Worm (Caenorhabditis elegans) whole organism, L4 larva: Measurements from ENCODE around the gene gpa-1.

ENCODE experiments used
- F37D6.2 ChIP-seq: sonication (generic microtip); optimal IDR thresholded peaks from 2 replicates; lab custom pipeline; 2016; ENCODE audit warnings: mild to moderate bottlenecking, missing genetic modification characterization, missing compliant biosample characterization
- F44E2.7 ChIP-seq: fragments of 200-800 bp; sonication (Bioruptor generic); IDR thresholded peaks from 2 replicates; pipeline ENCODE4 v2.1.2; 2022; ENCODE audit warnings: missing genetic modification characterization, missing compliant biosample characterization
- F49E8.2 ChIP-seq: sonication (generic microtip); optimal IDR thresholded peaks from 2 replicates; lab custom pipeline; 2016; ENCODE audit warnings: missing compliant biosample characterization, mild to moderate bottlenecking, missing genetic modification characterization, borderline replicate concordance
- T20F7.1 ChIP-seq: fragments of 200-800 bp; sonication (Bioruptor generic); optimal IDR thresholded peaks from 2 replicates; lab custom pipeline; 2018; ENCODE audit warnings: mild to moderate bottlenecking, missing genetic modification characterization, missing compliant biosample characterization
- T26A8.4 ChIP-seq: fragments of 200-800 bp; sonication (Bioruptor generic); IDR thresholded peaks from 2 replicates; pipeline ENCODE4 v1.3.6; 2022; ENCODE audit warnings: missing genetic modification characterization, missing compliant biosample characterization
- Y105C5A.15 ChIP-seq: fragments of 200-800 bp; sonication (Bioruptor generic); IDR thresholded peaks from 2 replicates; pipeline ENCODE4 v1.3.6; 2022; ENCODE audit warnings: missing genetic modification characterization, missing compliant biosample characterization
- Y75B8A.6 ChIP-seq: fragments of 200-800 bp; sonication (Bioruptor generic); IDR thresholded peaks from 2 replicates; pipeline ENCODE4 v1.3.6; 2022; ENCODE audit warnings: missing genetic modification reagents, missing genetic modification characterization, missing compliant biosample characterization
- ZK337.2 ChIP-seq: fragments of 200-800 bp; sonication (Bioruptor generic); IDR thresholded peaks from 2 replicates; pipeline ENCODE4 v1.3.6; 2022; ENCODE audit warnings: missing genetic modification reagents, missing genetic modification characterization, missing compliant biosample characterization
- ceh-20 ChIP-seq: fragments of 200-800 bp; sonication (Bioruptor generic); IDR thresholded peaks from 2 replicates; pipeline ENCODE4 v1.3.6; 2022; ENCODE audit warnings: missing genetic modification reagents, missing genetic modification characterization, missing compliant biosample characterization
- ceh-28 ChIP-seq: fragments of 150-350 bp; optimal IDR thresholded peaks from 2 replicates; lab custom pipeline; 2014; ENCODE audit warnings: missing biosample characterization, missing genetic modification reagents, missing genetic modification characterization
- ceh-32 ChIP-seq: sonication (generic microtip); optimal IDR thresholded peaks from 2 replicates; lab custom pipeline; 2016; ENCODE audit warnings: mild to moderate bottlenecking, missing genetic modification characterization, missing compliant biosample characterization; ENCODE audit not compliant: poor library complexity
- ceh-44 ChIP-seq: fragments of 200-800 bp; sonication (Bioruptor generic); IDR thresholded peaks from 2 replicates; pipeline ENCODE4 v1.3.6; 2022; ENCODE audit warnings: missing genetic modification reagents, missing genetic modification characterization, missing compliant biosample characterization
- ceh-82 ChIP-seq: sonication (generic microtip); optimal IDR thresholded peaks from 2 replicates; lab custom pipeline; 2017; ENCODE audit warnings: missing biosample characterization, missing genetic modification characterization
- daf-16 ChIP-seq, 3 experiments: sonication (generic microtip); optimal IDR thresholded peaks; 2 replicates each; lab custom pipeline; 2016 to 2017; ENCODE audit warnings: missing genetic modification characterization in 3 of 3, missing genetic modification reagents in 3 of 3, mild to moderate bottlenecking in 2 of 3, missing compliant biosample characterization in 2 of 3, missing biosample characterization in 1 of 3, moderate library complexity in 1 of 3
- daf-8 ChIP-seq: fragments of 200-800 bp; sonication (Bioruptor generic); IDR thresholded peaks from 2 replicates; pipeline ENCODE4 v1.3.6; 2022; ENCODE audit warnings: missing genetic modification characterization, missing compliant biosample characterization
- dmd-6 ChIP-seq: fragments of 200-800 bp; sonication (Bioruptor generic); IDR thresholded peaks from 2 replicates; pipeline ENCODE4 v1.3.6; 2022; ENCODE audit warnings: missing genetic modification reagents, missing genetic modification characterization, missing compliant biosample characterization
- dmd-8 ChIP-seq: fragments of 200-800 bp; sonication (Bioruptor generic); IDR thresholded peaks from 2 replicates; pipeline ENCODE4 v1.3.6; 2022; ENCODE audit warnings: missing genetic modification characterization, missing compliant biosample characterization
- duxl-1 ChIP-seq: sonication (generic microtip); optimal IDR thresholded peaks from 2 replicates; lab custom pipeline; 2016; ENCODE audit warnings: mild to moderate bottlenecking, missing genetic modification characterization, moderate library complexity, missing compliant biosample characterization; ENCODE audit not compliant: poor library complexity
- egl-43 ChIP-seq: fragments of 200-800 bp; sonication (Bioruptor generic); IDR thresholded peaks from 2 replicates; pipeline ENCODE4 v1.3.6; 2022; ENCODE audit warnings: missing genetic modification reagents, missing genetic modification characterization, missing compliant biosample characterization
- fkh-10 ChIP-seq: fragments of 150-350 bp; optimal IDR thresholded peaks from 2 replicates; lab custom pipeline; 2014; ENCODE audit warnings: missing biosample characterization, missing genetic modification reagents, missing genetic modification characterization
- gei-8 ChIP-seq: fragments of 200-800 bp; sonication (Bioruptor generic); optimal IDR thresholded peaks from 2 replicates; lab custom pipeline; 2018; ENCODE audit warnings: mild to moderate bottlenecking, missing genetic modification characterization, missing compliant biosample characterization
- hif-1 ChIP-seq, 2 experiments: sonication (generic microtip); optimal IDR thresholded peaks; 2 replicates each; lab custom pipeline; 2016 to 2017; ENCODE audit warnings: missing compliant biosample characterization in 2 of 2, missing genetic modification characterization in 2 of 2, missing genetic modification reagents in 2 of 2, missing genotype in 2 of 2, mild to moderate bottlenecking in 1 of 2
- hlh-11 ChIP-seq: fragments of 200-800 bp; sonication (Bioruptor generic); optimal IDR thresholded peaks from 2 replicates; lab custom pipeline; 2018; ENCODE audit warnings: mild to moderate bottlenecking, missing genetic modification characterization, missing compliant biosample characterization
- hmg-1.1 ChIP-seq: fragments of 200-800 bp; sonication (Bioruptor generic); IDR thresholded peaks from 2 replicates; pipeline ENCODE4 v1.3.6; 2022; ENCODE audit warnings: missing genetic modification reagents, missing genetic modification characterization, missing compliant biosample characterization
- lim-7 ChIP-seq: fragments of 200-800 bp; sonication (Bioruptor generic); IDR thresholded peaks from 2 replicates; pipeline ENCODE4 v1.3.6; 2022; ENCODE audit warnings: missing genetic modification characterization, missing compliant biosample characterization
- lin-29 ChIP-seq: fragments of 200-800 bp; sonication (Bioruptor generic); IDR thresholded peaks from 2 replicates; pipeline ENCODE4 v1.3.6; 2022; ENCODE audit warnings: missing genetic modification reagents, missing genetic modification characterization, missing compliant biosample characterization
- mdt-29 ChIP-seq: fragments of 200-800 bp; sonication (Bioruptor generic); IDR thresholded peaks from 2 replicates; pipeline ENCODE4 v1.3.6; 2022; ENCODE audit warnings: missing genetic modification reagents, missing genetic modification characterization, missing compliant biosample characterization
- mep-1 ChIP-seq: fragments of 150-350 bp; sonication (generic microtip); optimal IDR thresholded peaks from 3 replicates; lab custom pipeline; 2014; ENCODE audit warnings: missing biosample characterization, missing genetic modification characterization
- mes-2 ChIP-seq: sonication (generic microtip); optimal IDR thresholded peaks from 2 replicates; lab custom pipeline; 2016; ENCODE audit warnings: missing genotype, mild to moderate bottlenecking, missing genetic modification characterization, missing compliant biosample characterization; ENCODE audit not compliant: poor library complexity, severe bottlenecking
- nhr-10 ChIP-seq: fragments of 150-350 bp; optimal IDR thresholded peaks from 2 replicates; lab custom pipeline; 2014; ENCODE audit warnings: missing biosample characterization, missing genetic modification characterization
- nhr-102 ChIP-seq: sonication (generic microtip); optimal IDR thresholded peaks from 2 replicates; lab custom pipeline; 2016; ENCODE audit warnings: mild to moderate bottlenecking, missing genetic modification characterization, moderate library complexity, missing compliant biosample characterization
- nhr-11 ChIP-seq: fragments of 150-350 bp; optimal IDR thresholded peaks from 2 replicates; lab custom pipeline; 2014; ENCODE audit warnings: missing biosample characterization, missing genetic modification characterization
- nhr-111 ChIP-seq: fragments of 200-800 bp; sonication (Bioruptor generic); optimal IDR thresholded peaks from 2 replicates; lab custom pipeline; 2018; ENCODE audit warnings: mild to moderate bottlenecking, missing genetic modification characterization, missing compliant biosample characterization
- pha-4 ChIP-seq, 2 experiments: fragments of 150-350 bp in 1 of 2; fragments of 200-800 bp in 1 of 2; sonication (Bioruptor generic) in 1 of 2; IDR thresholded peaks in 1 of 2; optimal IDR thresholded peaks in 1 of 2; 2 replicates each; pipeline versions ENCODE4 v1.3.6 to Lab custom; 2014 to 2022; ENCODE audit warnings: missing genetic modification characterization in 2 of 2, missing genetic modification reagents in 2 of 2, missing biosample characterization in 1 of 2, missing compliant biosample characterization in 1 of 2
- php-3 ChIP-seq: fragments of 200-800 bp; sonication (Bioruptor generic); IDR thresholded peaks from 2 replicates; pipeline ENCODE4 v1.3.6; 2022; ENCODE audit warnings: missing genetic modification reagents, missing genetic modification characterization, missing compliant biosample characterization
- pqm-1 ChIP-seq: sonication (generic microtip); optimal IDR thresholded peaks from 2 replicates; lab custom pipeline; 2017; ENCODE audit warnings: missing biosample characterization, missing genetic modification characterization
- rbr-2 ChIP-seq: sonication (generic microtip); optimal IDR thresholded peaks from 2 replicates; lab custom pipeline; 2016; ENCODE audit warnings: missing genotype, missing genetic modification characterization, missing compliant biosample characterization
- sdz-12 ChIP-seq: fragments of 200-800 bp; sonication (Bioruptor generic); optimal IDR thresholded peaks from 2 replicates; lab custom pipeline; 2018; ENCODE audit warnings: mild to moderate bottlenecking, missing genetic modification characterization, missing compliant biosample characterization
- set-16 ChIP-seq: fragments of 200-800 bp; sonication (Bioruptor generic); IDR thresholded peaks from 2 replicates; pipeline ENCODE4 v1.3.6; 2022; ENCODE audit warnings: missing genetic modification reagents, missing genetic modification characterization, missing compliant biosample characterization
- snpc-4 ChIP-seq: fragments of 150-350 bp; optimal IDR thresholded peaks from 2 replicates; lab custom pipeline; 2014; ENCODE audit warnings: missing biosample characterization, missing genetic modification characterization
- spr-1 ChIP-seq: sonication (generic microtip); optimal IDR thresholded peaks from 2 replicates; lab custom pipeline; 2016; ENCODE audit warnings: mild to moderate bottlenecking, missing genetic modification characterization, missing compliant biosample characterization
- spr-3 ChIP-seq: fragments of 200-800 bp; sonication (Bioruptor generic); optimal IDR thresholded peaks from 2 replicates; lab custom pipeline; 2018; ENCODE audit warnings: mild to moderate bottlenecking, missing genetic modification characterization, missing compliant biosample characterization
- tag-97 ChIP-seq: fragments of 200-800 bp; sonication (Bioruptor generic); IDR thresholded peaks from 2 replicates; pipeline ENCODE4 v1.3.6; 2022; ENCODE audit warnings: missing genetic modification characterization, missing compliant biosample characterization
- tra-1 ChIP-seq: fragments of 200-800 bp; sonication (Bioruptor generic); IDR thresholded peaks from 2 replicates; pipeline ENCODE4 v1.3.6; 2022; ENCODE audit warnings: missing genetic modification reagents, missing genetic modification characterization, missing compliant biosample characterization
- unc-62 ChIP-seq, 3 experiments: fragments of 150-350 bp in 1 of 3; sonication (generic microtip); optimal IDR thresholded peaks in 2 of 3; peaks in 1 of 3; 1 replicate in 1 of 3; 2 replicates in 2 of 3; lab custom pipeline; 2014 to 2017; ENCODE audit warnings: missing biosample characterization in 3 of 3, missing genetic modification characterization in 3 of 3, missing genetic modification reagents in 3 of 3, missing genotype in 1 of 3
- vab-7 ChIP-seq: fragments of 200-800 bp; sonication (Bioruptor generic); IDR thresholded peaks from 2 replicates; pipeline ENCODE4 v1.3.6; 2022; ENCODE audit warnings: missing genetic modification reagents, missing genetic modification characterization, missing compliant biosample characterization
- zag-1 ChIP-seq: fragments of 150-350 bp; optimal IDR thresholded peaks from 2 replicates; lab custom pipeline; 2014; ENCODE audit warnings: missing biosample characterization, missing genetic modification characterization
- zfp-3 ChIP-seq: fragments of 200-800 bp; sonication (Bioruptor generic); conservative IDR thresholded peaks from 2 replicates; pipeline ENCODE4 v1.3.6; 2022; ENCODE audit warnings: missing genetic modification reagents, missing genetic modification characterization, missing compliant biosample characterization
- ztf-11 ChIP-seq: fragments of 150-350 bp; optimal IDR thresholded peaks from 2 replicates; lab custom pipeline; 2014; ENCODE audit warnings: missing biosample characterization, missing genetic modification characterization

gpa-1 gene

DNA sequence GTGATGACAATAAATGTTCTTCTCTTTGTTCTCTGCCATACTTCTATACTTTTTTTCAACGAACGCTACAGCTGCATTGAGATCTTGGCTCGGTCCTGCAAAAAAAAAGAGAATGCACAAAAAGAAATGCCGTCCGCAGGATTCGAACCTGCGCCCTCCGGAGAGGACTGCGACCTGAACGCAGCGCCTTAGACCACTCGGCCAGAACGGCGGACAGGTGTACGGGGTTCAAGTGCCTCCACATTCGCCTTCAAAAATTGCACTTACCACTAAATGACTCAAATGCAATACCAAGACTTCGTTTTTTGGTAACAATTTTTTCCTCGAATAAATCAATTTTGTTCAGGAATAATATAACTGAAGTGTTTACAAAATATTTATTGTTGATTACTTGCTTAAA, 2.8 kb downstream of the gpa-1 start:
- TF ChIP-seq ceh-32 (tag; lab: Kevin White, UChicago) (no peak), php-3 (GFP tag; lab: Robert Waterston, UW) (no peak), gei-8 (GFP tag; lab: Kevin White, UChicago) (no peak), ztf-11 (tag; lab: Kevin White, UChicago) (no peak), Y75B8A.6 (GFP tag; lab: Robert Waterston, UW) (no peak), pha-4 (GFP tag; IDR thresholded peaks at IDR 0.05; lab: Robert Waterston, UW) (no peak), pha-4 (tag; optimal IDR thresholded peaks at IDR 0.05; lab: Kevin White, UChicago) (no peak), mes-2 (tag; lab: Kevin White, UChicago) (peak; percentile 59), zfp-3 (GFP tag; lab: Robert Waterston, UW) (no peak), pqm-1 (no peak), ZK337.2 (GFP tag; lab: Robert Waterston, UW) (no peak), sdz-12 (no peak), tag-97 (GFP tag; lab: Robert Waterston, UW) (no peak), dmd-8 (GFP tag; lab: Robert Waterston, UW) (0 out of 2 replicates have a peak, but pooled peaks have one; percentile 9), ceh-20 (GFP tag; lab: Robert Waterston, UW) (no peak), hmg-1.1 (GFP tag; lab: Robert Waterston, UW) (peak; percentile 62), T26A8.4 (GFP tag; lab: Robert Waterston, UW) (0 out of 2 replicates have a peak, but pooled peaks have one; percentile 26), egl-43 (GFP tag; lab: Robert Waterston, UW) (peak; percentile 73; the same call in 1 of the 2 replicates), nhr-10 (tag; lab: Kevin White, UChicago) (no peak), ceh-82 (tag; lab: Kevin White, UChicago) (no peak), vab-7 (GFP tag; lab: Robert Waterston, UW) (0 out of 2 replicates have a peak, but pooled peaks have one; percentile 14), spr-1 (tag; lab: Kevin White, UChicago) (peak; percentile 5), fkh-10 (no peak), nhr-102 (no peak), duxl-1 (tag; lab: Kevin White, UChicago) (peak; percentile 44), ceh-44 (no peak), F44E2.7 (GFP tag; lab: Robert Waterston, UW) (no peak), mep-1 (peak; percentile 39), lim-7 (GFP tag; lab: Robert Waterston, UW) (peak; percentile 52; the same call in 1 of the 2 replicates), mdt-29 (GFP tag; lab: Robert Waterston, UW) (no peak), set-16 (GFP tag; lab: Robert Waterston, UW) (peak; percentile 68), lin-29 (GFP tag; lab: Robert Waterston, UW) (no peak), daf-16 (GFP tag; optimal IDR thresholded peaks at IDR 0.05; lab: Kevin White, UChicago) (no peak), daf-16 (tag; optimal IDR thresholded peaks at IDR 0.05; lab: Kevin White, UChicago) (no peak), tra-1 (GFP tag; lab: Robert Waterston, UW) (0 out of 2 replicates have a peak, but pooled peaks have one; percentile 39), F49E8.2 (tag; lab: Kevin White, UChicago) (no peak), spr-3 (no peak), zag-1 (tag; lab: Kevin White, UChicago) (no peak), unc-62 (GFP tag; optimal IDR thresholded peaks at IDR 0.05 in 1 of 2; lab: Kevin White, UChicago) (peak in 1 of 2 experiments; percentile 95), unc-62 (tag; optimal IDR thresholded peaks at IDR 0.05; lab: Kevin White, UChicago) (no peak), T20F7.1 (GFP tag; lab: Kevin White, UChicago) (no peak), daf-8 (GFP tag; lab: Robert Waterston, UW) (no peak), dmd-6 (peak; percentile 40), F37D6.2 (no peak), rbr-2 (no peak), Y105C5A.15 (GFP tag; lab: Robert Waterston, UW) (0 out of 2 replicates have a peak, but pooled peaks have one; percentile 28), hif-1 (tag; optimal IDR thresholded peaks at IDR 0.05; lab: Kevin White, UChicago) (peak in 1 of 2 experiments; percentile 11), nhr-111 (GFP tag; lab: Kevin White, UChicago) (no peak), ceh-28 (tag; lab: Kevin White, UChicago) (no peak), hlh-11 (tag; lab: Kevin White, UChicago) (peak; percentile 42), nhr-11 (tag; lab: Kevin White, UChicago) (peak; percentile 35), snpc-4 (tag; lab: Kevin White, UChicago) (peak; percentile 84)
